Fruit fly (Drosophila melanogaster): ENCODE data around the gene RFeSP.

The RFeSP gene

dm6 chr2L:1590167-1590566, 23.8 kb downstream of the RFeSP start (continued):
- TF ChIP-seq nom (GFP tag; optimal IDR thresholded peaks at IDR 0.05) (no peak), CG9215 (GFP tag; IDR thresholded peaks at IDR 0.05) (peak; percentile 65), bowl (GFP tag; IDR thresholded peaks at IDR 0.05) (no peak), Oli (tag; optimal IDR thresholded peaks at IDR 0.05) (peak; percentile 82), TFAM (GFP tag; optimal IDR thresholded peaks at IDR 0.05) (no peak), HLH4C (GFP tag; IDR thresholded peaks at IDR 0.05; ENCODE audit: partially characterized antibody) (no peak), Trl (optimal IDR thresholded peaks at IDR 0.05) (no peak), Trl (GFP tag; optimal IDR thresholded peaks at IDR 0.05) (peak; percentile 68), so (GFP tag; IDR thresholded peaks at IDR 0.05) (peak; percentile 62; the same call in 2 of the 3 replicates), CG12659 (GFP tag; optimal IDR thresholded peaks at IDR 0.05) (peak; percentile 71), CG9727 (GFP tag; optimal IDR thresholded peaks at IDR 0.05) (peak; percentile 75), pb (GFP tag; optimal IDR thresholded peaks at IDR 0.05) (peak; percentile 27), ab (GFP tag; optimal IDR thresholded peaks at IDR 0.05) (peak; percentile 63), lola (GFP tag; optimal IDR thresholded peaks at IDR 0.05) (no peak), Deaf1 (tag; optimal IDR thresholded peaks at IDR 0.05) (peak; percentile 54), CG16779 (GFP tag; IDR thresholded peaks at IDR 0.05) (peak; percentile 59; the same call in 1 of the 2 replicates), Rx (GFP tag; IDR thresholded peaks at IDR 0.05) (peak; percentile 76), CG14710 (tag; optimal IDR thresholded peaks at IDR 0.05) (no peak), CG11695 (GFP tag; IDR thresholded peaks at IDR 0.05) (peak; percentile 69; the same call in 2 of the 3 replicates), E2f2 (GFP tag; IDR thresholded peaks at IDR 0.05) (peak; percentile 55), stc (GFP tag; IDR thresholded peaks at IDR 0.05) (peak; percentile 81), cato (GFP tag; optimal IDR thresholded peaks at IDR 0.05; ENCODE audit: borderline replicate concordance) (peak; percentile 50), CG13775 (GFP tag; optimal IDR thresholded peaks at IDR 0.05) (peak; percentile 61), bigmax (GFP tag; optimal IDR thresholded peaks at IDR 0.05) (no peak), CG7786 (GFP tag; optimal IDR thresholded peaks at IDR 0.05) (peak; percentile 76), CG32767 (GFP tag; IDR thresholded peaks at IDR 0.05) (peak; percentile 57), Poxn (GFP tag; IDR thresholded peaks at IDR 0.05) (no peak; the same call in 1 of the 2 replicates), Adf1 (GFP tag; IDR thresholded peaks at IDR 0.05) (peak; percentile 23; the same call in 1 of the 2 replicates), sqz (GFP tag; optimal IDR thresholded peaks at IDR 0.05) (peak; percentile 29), Atf3 (GFP tag; optimal IDR thresholded peaks at IDR 0.05) (peak; percentile 71), Sox102F (GFP tag; optimal IDR thresholded peaks at IDR 0.05) (peak; percentile 87), Drgx (GFP tag; IDR thresholded peaks at IDR 0.05) (peak; percentile 91), CG16863 (GFP tag; optimal IDR thresholded peaks at IDR 0.05) (peak; percentile 70), Nf-YA (GFP tag; IDR thresholded peaks at IDR 0.05) (peak; percentile 79), CG33557 (GFP tag; optimal IDR thresholded peaks at IDR 0.05) (no peak), B-H2 (GFP tag; optimal IDR thresholded peaks at IDR 0.05) (no peak), tll (GFP tag; optimal IDR thresholded peaks at IDR 0.05) (no peak), CG3065 (GFP tag; optimal IDR thresholded peaks at IDR 0.05) (peak; percentile 23), CG8924 (tag; optimal IDR thresholded peaks at IDR 0.05) (peak; percentile 68), lilli (GFP tag; optimal IDR thresholded peaks at IDR 0.05) (peak; percentile 78), sug (tag; optimal IDR thresholded peaks at IDR 0.05) (peak; percentile 53), Nf-YB (GFP tag; optimal IDR thresholded peaks at IDR 0.05) (peak; percentile 28), NK7.1 (GFP tag; optimal IDR thresholded peaks at IDR 0.05) (peak; percentile 72), sens-2 (GFP tag; IDR thresholded peaks at IDR 0.05) (peak; percentile 69; the same call in 1 of the 2 replicates), CG2116 (GFP tag; optimal IDR thresholded peaks at IDR 0.05) (peak; percentile 8), gem (tag; optimal IDR thresholded peaks at IDR 0.05) (peak; percentile 86), CG10209 (GFP tag; optimal IDR thresholded peaks at IDR 0.05) (peak; percentile 76), NC2α (GFP tag; optimal IDR thresholded peaks at IDR 0.05) (peak; percentile 46), dpn (GFP tag; optimal IDR thresholded peaks at IDR 0.05) (peak; percentile 76 to 78), CG15514 (GFP tag; optimal IDR thresholded peaks at IDR 0.05) (peak; percentile 70), Lim3 (GFP tag; IDR thresholded peaks at IDR 0.05) (no peak)

All from whole organism, embryonic.